Fruit fly (Drosophila melanogaster) whole organism, embryonic: ENCODE results near the gene Pits.

Experiments
- ATbp ChIP-seq: fragments of 200-800 bp; sonication (Bioruptor generic); optimal IDR thresholded peaks from 2 replicates; lab custom pipeline; 2017; ENCODE audit warnings: missing biosample characterization, mild to moderate bottlenecking, missing genetic modification characterization, missing genetic modification reagents
- Atf3 ChIP-seq: fragments of 200-800 bp; sonication (Bioruptor generic); optimal IDR thresholded peaks from 3 replicates; lab custom pipeline; 2016; ENCODE audit warnings: missing biosample characterization, missing genetic modification characterization
- BtbVII ChIP-seq: fragments of 200-800 bp; sonication (Bioruptor generic); optimal IDR thresholded peaks from 3 replicates; lab custom pipeline; 2017; ENCODE audit warnings: missing biosample characterization, mild to moderate bottlenecking, missing genetic modification characterization
- CG10267 ChIP-seq: fragments of 200-800 bp; sonication (Bioruptor generic); optimal IDR thresholded peaks from 2 replicates; lab custom pipeline; 2018; ENCODE audit warnings: missing biosample characterization, mild to moderate bottlenecking, missing genetic modification characterization, moderate library complexity
- CG11696 ChIP-seq: fragments of 200-800 bp; sonication (Bioruptor generic); IDR thresholded peaks from 2 replicates; pipeline ENCODE4 v1.3.6; 2022; ENCODE audit warnings: missing biosample characterization, missing genetic modification characterization
- CG12219 ChIP-seq: fragments of 200-800 bp; sonication (Bioruptor generic); optimal IDR thresholded peaks from 3 replicates; lab custom pipeline; 2018; ENCODE audit warnings: missing biosample characterization, mild to moderate bottlenecking, missing genetic modification characterization
- CG12236 ChIP-seq: fragments of 200-800 bp; sonication (Bioruptor generic); optimal IDR thresholded peaks from 2 replicates; lab custom pipeline; 2016; ENCODE audit warnings: missing biosample characterization, missing genetic modification characterization
- CG1233 ChIP-seq: fragments of 200-800 bp; sonication (Bioruptor generic); optimal IDR thresholded peaks from 4 replicates; lab custom pipeline; 2018; ENCODE audit warnings: missing biosample characterization, mild to moderate bottlenecking, missing genetic modification characterization
- CG12659 ChIP-seq: fragments of 200-800 bp; sonication (Bioruptor generic); optimal IDR thresholded peaks from 3 replicates; lab custom pipeline; 2017; ENCODE audit warnings: mild to moderate bottlenecking, missing biosample characterization, missing genetic modification reagents, missing genetic modification characterization
- CG12744 ChIP-seq: fragments of 200-800 bp; sonication (Bioruptor generic); optimal IDR thresholded peaks from 2 replicates; lab custom pipeline; 2016; ENCODE audit warnings: missing biosample characterization, missing genetic modification characterization
- CG15011 ChIP-seq: fragments of 200-800 bp; sonication (Bioruptor generic); optimal IDR thresholded peaks from 3 replicates; lab custom pipeline; 2018; ENCODE audit warnings: missing biosample characterization, mild to moderate bottlenecking, missing genetic modification characterization
- CG17361 ChIP-seq: fragments of 200-800 bp; sonication (Bioruptor generic); IDR thresholded peaks from 3 replicates; pipeline ENCODE4 v1.3.6; 2022; ENCODE audit warnings: missing biosample characterization, missing genetic modification characterization
- CG17802 ChIP-seq: fragments of 200-800 bp; sonication (Bioruptor generic); optimal IDR thresholded peaks from 2 replicates; lab custom pipeline; 2018; ENCODE audit warnings: missing biosample characterization, mild to moderate bottlenecking, missing genetic modification characterization, moderate library complexity
- CG18599 ChIP-seq: fragments of 200-800 bp; sonication (Bioruptor generic); optimal IDR thresholded peaks from 3 replicates; lab custom pipeline; 2017; ENCODE audit warnings: missing biosample characterization, missing genetic modification characterization, mild to moderate bottlenecking, moderate library complexity, missing genetic modification reagents
- CG30403 ChIP-seq: fragments of 200-800 bp; sonication (Bioruptor generic); optimal IDR thresholded peaks from 3 replicates; lab custom pipeline; 2016; ENCODE audit warnings: missing biosample characterization, missing genetic modification characterization
- CG32767 ChIP-seq: fragments of 200-800 bp; sonication (Bioruptor generic); IDR thresholded peaks from 2 replicates; pipeline ENCODE4 v1.3.6; 2022; ENCODE audit warnings: missing biosample characterization, missing genetic modification characterization
- CG3281 ChIP-seq: fragments of 200-800 bp; sonication (Bioruptor generic); optimal IDR thresholded peaks from 3 replicates; lab custom pipeline; 2017; ENCODE audit warnings: missing biosample characterization, mild to moderate bottlenecking, missing genetic modification characterization
- CG34224 ChIP-seq: fragments of 200-800 bp; sonication (Bioruptor generic); IDR thresholded peaks from 3 replicates; pipeline ENCODE4 v1.3.6; 2022; ENCODE audit warnings: missing biosample characterization, missing genetic modification characterization; ENCODE audit not compliant: partially characterized antibody
- CG3726 ChIP-seq: fragments of 200-800 bp; sonication (Bioruptor generic); IDR thresholded peaks from 3 replicates; pipeline ENCODE4, ENCODE4 v1.3.6; 2022; ENCODE audit warnings: missing biosample characterization, missing genetic modification characterization
- CG3995 ChIP-seq: fragments of 200-800 bp; sonication (Bioruptor generic); optimal IDR thresholded peaks from 3 replicates; lab custom pipeline; 2016; ENCODE audit warnings: missing biosample characterization, missing genetic modification characterization
- CG43689 ChIP-seq: fragments of 200-800 bp; sonication (Bioruptor generic); IDR thresholded peaks from 2 replicates; pipeline ENCODE4 v1.3.6; 2022; ENCODE audit warnings: missing biosample characterization, missing genetic modification characterization
- CG8359 ChIP-seq: fragments of 200-800 bp; sonication (Bioruptor generic); optimal IDR thresholded peaks from 2 replicates; lab custom pipeline; 2017; ENCODE audit warnings: missing biosample characterization, mild to moderate bottlenecking, missing genetic modification characterization, borderline replicate concordance
- CG8924 ChIP-seq: fragments of 200-800 bp; optimal IDR thresholded peaks from 3 replicates; lab custom pipeline; 2019; ENCODE audit warnings: missing biosample characterization, mild to moderate bottlenecking, missing genetic modification characterization, moderate library complexity
- CG9817 ChIP-seq: fragments of 200-800 bp; sonication (Bioruptor generic); optimal IDR thresholded peaks from 2 replicates; lab custom pipeline; 2018; ENCODE audit warnings: missing biosample characterization, mild to moderate bottlenecking, missing genetic modification characterization, moderate library complexity
- Dll ChIP-seq: fragments of 200-800 bp; sonication (Bioruptor generic); IDR thresholded peaks from 4 replicates; pipeline ENCODE4 v1.3.6; 2022; ENCODE audit warnings: missing biosample characterization, missing genetic modification characterization; ENCODE audit not compliant: partially characterized antibody
- E2f2 ChIP-seq: fragments of 200-800 bp; sonication (Bioruptor generic); IDR thresholded peaks from 2 replicates; pipeline ENCODE4 v1.3.6; 2022; ENCODE audit warnings: missing biosample characterization, missing genetic modification characterization
- HLH4C ChIP-seq: fragments of 200-800 bp; sonication (Bioruptor generic); IDR thresholded peaks from 3 replicates; pipeline ENCODE4 v1.3.6; 2022; ENCODE audit warnings: missing biosample characterization, missing genetic modification characterization; ENCODE audit not compliant: partially characterized antibody
- HmgZ ChIP-seq: fragments of 200-800 bp; sonication (Bioruptor generic); optimal IDR thresholded peaks from 2 replicates; lab custom pipeline; 2018; ENCODE audit warnings: missing biosample characterization, mild to moderate bottlenecking, missing genetic modification characterization
- Hsf ChIP-seq: fragments of 200-800 bp; sonication (Bioruptor generic); optimal IDR thresholded peaks from 3 replicates; lab custom pipeline; 2016; ENCODE audit warnings: missing biosample characterization, missing genetic modification characterization
- Mrtf ChIP-seq: fragments of 200-800 bp; sonication (Bioruptor generic); IDR thresholded peaks from 3 replicates; pipeline ENCODE4 v1.3.6; 2022; ENCODE audit warnings: missing biosample characterization, missing genetic modification characterization
- PHDP ChIP-seq: fragments of 200-800 bp; sonication (Bioruptor generic); optimal IDR thresholded peaks from 3 replicates; lab custom pipeline; 2018; ENCODE audit warnings: missing biosample characterization, mild to moderate bottlenecking, missing genetic modification characterization, moderate library complexity
- Ptx1 ChIP-seq: fragments of 200-800 bp; sonication (Bioruptor generic); IDR thresholded peaks from 2 replicates; pipeline ENCODE4 v1.3.6; 2022; ENCODE audit warnings: missing biosample characterization, missing genetic modification characterization
- Sry-β ChIP-seq: fragments of 200-800 bp; sonication (Bioruptor generic); optimal IDR thresholded peaks from 2 replicates; lab custom pipeline; 2018; ENCODE audit warnings: missing biosample characterization, mild to moderate bottlenecking, missing genetic modification characterization, moderate library complexity
- Xbp1 ChIP-seq: fragments of 200-800 bp; sonication (Bioruptor generic); optimal IDR thresholded peaks from 3 replicates; lab custom pipeline; 2016; ENCODE audit warnings: missing biosample characterization, mild to moderate bottlenecking, missing genetic modification characterization
- aop ChIP-seq: fragments of 200-800 bp; sonication (Bioruptor generic); IDR thresholded peaks from 2 replicates; pipeline ENCODE4 v1.3.6; 2022; ENCODE audit warnings: missing biosample characterization, missing genetic modification characterization
- bigmax ChIP-seq: fragments of 200-800 bp; sonication (Bioruptor generic); optimal IDR thresholded peaks from 2 replicates; lab custom pipeline; 2018; ENCODE audit warnings: missing biosample characterization, mild to moderate bottlenecking, missing genetic modification characterization
- caup ChIP-seq: fragments of 200-800 bp; sonication (Bioruptor generic); optimal IDR thresholded peaks from 3 replicates; lab custom pipeline; 2017; ENCODE audit warnings: missing biosample characterization, mild to moderate bottlenecking, missing genetic modification characterization, moderate library complexity; ENCODE audit not compliant: severe bottlenecking
- fru ChIP-seq: fragments of >200 bp; optimal IDR thresholded peaks from 2 replicates; lab custom pipeline; 2017
- fu2 ChIP-seq: fragments of 200-800 bp; sonication (Bioruptor generic); optimal IDR thresholded peaks from 2 replicates; lab custom pipeline; 2016; ENCODE audit warnings: missing biosample characterization, missing genetic modification characterization
- gcm ChIP-seq: fragments of 200-800 bp; sonication (Bioruptor generic); optimal IDR thresholded peaks from 2 replicates; lab custom pipeline; 2019; ENCODE audit warnings: missing biosample characterization, mild to moderate bottlenecking, missing genetic modification characterization, moderate library complexity
- lmd ChIP-seq: fragments of 200-800 bp; sonication (Bioruptor generic); IDR thresholded peaks from 2 replicates; pipeline ENCODE4 v1.3.6; 2022; ENCODE audit warnings: missing biosample characterization, missing genetic modification characterization
- nau ChIP-seq: fragments of 200-800 bp; sonication (Bioruptor generic); optimal IDR thresholded peaks from 3 replicates; lab custom pipeline; 2017; ENCODE audit warnings: missing biosample characterization, mild to moderate bottlenecking, missing genetic modification characterization, missing genetic modification reagents
- pfk ChIP-seq: fragments of 200-800 bp; sonication (Bioruptor generic); optimal IDR thresholded peaks from 2 replicates; lab custom pipeline; 2018; ENCODE audit warnings: missing biosample characterization, mild to moderate bottlenecking, missing genetic modification characterization, moderate library complexity
- prd ChIP-seq, 3 experiments: fragments of >200 bp in 2 of 3; fragments of 200-800 bp in 1 of 3; sonication (Bioruptor generic) in 1 of 3; optimal IDR thresholded peaks in 2 of 3; IDR thresholded peaks in 1 of 3; 2 replicates in 2 of 3; 3 replicates in 1 of 3; pipeline versions ENCODE4 v1.3.6 to Lab custom; 2017 to 2022; ENCODE audit warnings: missing biosample characterization in 1 of 3, missing genetic modification characterization in 1 of 3
- stc ChIP-seq: fragments of 200-800 bp; sonication (Bioruptor generic); IDR thresholded peaks from 2 replicates; pipeline ENCODE4 v1.3.6; 2022; ENCODE audit warnings: missing biosample characterization, missing genetic modification characterization
- tap ChIP-seq: fragments of 200-800 bp; optimal IDR thresholded peaks from 3 replicates; lab custom pipeline; 2019; ENCODE audit warnings: missing biosample characterization, mild to moderate bottlenecking, missing genetic modification characterization, moderate library complexity
- tgo ChIP-seq: fragments of 200-800 bp; sonication (Bioruptor generic); IDR thresholded peaks from 3 replicates; pipeline ENCODE4 v1.3.6; 2022; ENCODE audit warnings: missing biosample characterization, missing genetic modification characterization
- vvl ChIP-seq: fragments of 200-800 bp; sonication (Bioruptor generic); IDR thresholded peaks from 2 replicates; pipeline ENCODE4 v1.3.6; 2022; ENCODE audit warnings: missing biosample characterization, missing genetic modification characterization

Gene Pits

dm6 chrX:12578701-12579372 lies 4.2 kb downstream of the Pits start (continued):
- TF ChIP-seq ATbp (GFP tag; lab: Kevin White, UChicago) (peak; percentile 36), CG15011 (GFP tag; lab: Kevin White, UChicago) (peak; percentile 58), tgo (GFP tag; lab: Robert Waterston, UW) (peak; percentile 46; the same call in 1 of the 3 replicates), caup (GFP tag; lab: Kevin White, UChicago) (no peak), bigmax (GFP tag; lab: Kevin White, UChicago) (no peak), CG3726 (GFP tag; lab: Robert Waterston, UW) (no peak), HmgZ (no peak), tap (tag; lab: Kevin White, UChicago) (peak; percentile 69), CG12659 (GFP tag; lab: Kevin White, UChicago) (peak; percentile 63), vvl (GFP tag; lab: Robert Waterston, UW) (peak; percentile 56), lmd (GFP tag; lab: Robert Waterston, UW) (peak; percentile 54), stc (GFP tag; lab: Robert Waterston, UW) (0 out of 2 replicates have a peak, but pooled peaks have one; percentile 34), CG8924 (tag; lab: Kevin White, UChicago) (peak; percentile 67), CG3995 (GFP tag; lab: Kevin White, UChicago) (no peak), CG8359 (GFP tag; lab: Kevin White, UChicago) (peak; percentile 15), Dll (no peak), CG32767 (GFP tag; lab: Robert Waterston, UW) (peak; percentile 81; the same call in 1 of the 2 replicates), CG17361 (peak; percentile 66; the same call in 2 of the 3 replicates), Ptx1 (GFP tag; lab: Robert Waterston, UW) (peak; percentile 51), CG10267 (peak; percentile 47), CG18599 (GFP tag; lab: Kevin White, UChicago) (peak; percentile 63), Hsf (GFP tag; lab: Kevin White, UChicago) (peak; percentile 67), Atf3 (GFP tag; lab: Kevin White, UChicago) (peak; percentile 8), CG9817 (tag; lab: Kevin White, UChicago) (peak; percentile 45), CG34224 (GFP tag; lab: Robert Waterston, UW) (peak; percentile 20; the same call in 1 of the 3 replicates), Sry-β (GFP tag; lab: Kevin White, UChicago) (peak; percentile 2), Mrtf (peak; percentile 36; the same call in 1 of the 3 replicates), pfk (GFP tag; lab: Kevin White, UChicago) (peak; percentile 81), CG30403 (GFP tag; lab: Kevin White, UChicago) (peak; percentile 63), gcm (GFP tag; lab: Kevin White, UChicago) (peak; percentile 19), nau (GFP tag; lab: Kevin White, UChicago) (no peak), CG43689 (GFP tag; lab: Robert Waterston, UW) (peak; percentile 27; the same call in 1 of the 2 replicates), aop (GFP tag; lab: Robert Waterston, UW) (no peak), E2f2 (GFP tag; lab: Robert Waterston, UW) (peak; percentile 34; the same call in 1 of the 2 replicates), CG1233 (GFP tag; lab: Kevin White, UChicago) (peak; percentile 37), CG3281 (GFP tag; lab: Kevin White, UChicago) (peak; percentile 67), CG17802 (tag; lab: Kevin White, UChicago) (peak; percentile 4), fru (lab: Kevin White, UChicago) (no peak), prd (optimal IDR thresholded peaks at IDR 0.05; lab: Kevin White, UChicago) (no peak), prd (GFP tag; IDR thresholded peaks at IDR 0.05; lab: Robert Waterston, UW) (peak; percentile 51; the same call in 2 of the 3 replicates), fu2 (GFP tag; lab: Kevin White, UChicago) (peak; percentile 33), CG12744 (peak; percentile 19), Xbp1 (GFP tag; lab: Kevin White, UChicago) (peak; percentile 53), CG12236 (no peak), CG11696 (peak; percentile 91), HLH4C (GFP tag; lab: Robert Waterston, UW) (no peak), BtbVII (GFP tag; lab: Kevin White, UChicago) (peak; percentile 30), PHDP (peak; percentile 69), CG12219 (GFP tag; lab: Kevin White, UChicago) (peak; percentile 33)
